Fruit fly (Drosophila melanogaster): ENCODE results near the gene CG10802.
A peak's percentile ranks its signal among the peaks of the same experiment; 100 is the strongest.

CG10802 gene

dm6 chrX:3482119-3483014, at the start of gene CG10802, which contains the start of gene CG10804:
Gene CG10802 (plus strand): TSS chrX:3482965.
Gene CG10804 (minus strand): TSS chrX:3482322.
- peak in 1 of 2 experiments; percentile 85 for TF ChIP-seq foxo (GFP tag; optimal IDR thresholded peaks at IDR 0.05)
- TF ChIP-seq jim (GFP tag; optimal IDR thresholded peaks at IDR 0.05): no peak
- TF ChIP-seq usp (GFP tag; optimal IDR thresholded peaks at IDR 0.05): no peak
- no peak for TF ChIP-seq Mio (GFP tag; optimal IDR thresholded peaks at IDR 0.05)
- TF ChIP-seq h (GFP tag; optimal IDR thresholded peaks at IDR 0.05): peak; percentile 84
- TF ChIP-seq pan (optimal IDR thresholded peaks at IDR 0.05): no peak
- TF ChIP-seq CG32264 (GFP tag; optimal IDR thresholded peaks at IDR 0.05): no peak
- peak; percentile 83 for TF ChIP-seq rgr (GFP tag; optimal IDR thresholded peaks at IDR 0.05)
- TF ChIP-seq Rel (GFP tag; optimal IDR thresholded peaks at IDR 0.05): no peak
- no peak for TF ChIP-seq Rel (tag; optimal IDR thresholded peaks at IDR 0.05)
- TF ChIP-seq Myc (optimal IDR thresholded peaks at IDR 0.05): peak; percentile 43
- peak; percentile 59 for TF ChIP-seq psq (GFP tag; optimal IDR thresholded peaks at IDR 0.05)
- no peak for TF ChIP-seq br (GFP tag; optimal IDR thresholded peaks at IDR 0.05)
- TF ChIP-seq sage (GFP tag; optimal IDR thresholded peaks at IDR 0.05): no peak
- no peak for TF ChIP-seq Vsx2 (GFP tag; optimal IDR thresholded peaks at IDR 0.05; ENCODE audit: partially characterized antibody)
- TF ChIP-seq dl (GFP tag; optimal IDR thresholded peaks at IDR 0.05; ENCODE audit: insufficient read depth in 1 of 2, partially characterized antibody in 2 of 2): no peak
- peak; percentile 54 for TF ChIP-seq Sp1 (GFP tag; optimal IDR thresholded peaks at IDR 0.05)
- TF ChIP-seq ey (GFP tag; optimal IDR thresholded peaks at IDR 0.05): peak; percentile 81
- TF ChIP-seq CG9705 (GFP tag; optimal IDR thresholded peaks at IDR 0.05): peak; percentile 27
- peak; percentile 82 for TF ChIP-seq Jra (GFP tag; optimal IDR thresholded peaks at IDR 0.05)
- peak; percentile 48 for TF ChIP-seq Hr83 (GFP tag; optimal IDR thresholded peaks at IDR 0.05; ENCODE audit: poor library complexity, severe bottlenecking)
- TF ChIP-seq GATAd (GFP tag; optimal IDR thresholded peaks at IDR 0.05): peak; percentile 44
- TF ChIP-seq sv (GFP tag; optimal IDR thresholded peaks at IDR 0.05): peak; percentile 78
- TF ChIP-seq brk (GFP tag; optimal IDR thresholded peaks at IDR 0.05): peak; percentile 41
- TF ChIP-seq dmrt93B (GFP tag; optimal IDR thresholded peaks at IDR 0.05): no peak
- no peak for TF ChIP-seq Hr78 (GFP tag; optimal IDR thresholded peaks at IDR 0.05)
- TF ChIP-seq N (GFP tag; optimal IDR thresholded peaks at IDR 0.05): no peak
- no peak for TF ChIP-seq Dfd (GFP tag; optimal IDR thresholded peaks at IDR 0.05)
- TF ChIP-seq Hnf4 (GFP tag; optimal IDR thresholded peaks at IDR 0.05): peak; percentile 89
- peak; percentile 71 for TF ChIP-seq dsf (GFP tag; optimal IDR thresholded peaks at IDR 0.05; ENCODE audit: borderline replicate concordance)
- no peak for TF ChIP-seq Abd-B (GFP tag; optimal IDR thresholded peaks at IDR 0.05)
- TF ChIP-seq tai (GFP tag; optimal IDR thresholded peaks at IDR 0.05): peak; percentile 93
- TF ChIP-seq lola (GFP tag; optimal IDR thresholded peaks at IDR 0.05): no peak
- TF ChIP-seq CrebA (GFP tag; optimal IDR thresholded peaks at IDR 0.05; ENCODE audit: borderline replicate concordance): no peak
- peak; percentile 71 for TF ChIP-seq fru (GFP tag; optimal IDR thresholded peaks at IDR 0.05)
- peak; percentile 79 for TF ChIP-seq HLH106 (tag; optimal IDR thresholded peaks at IDR 0.05)
- TF ChIP-seq OdsH (GFP tag; optimal IDR thresholded peaks at IDR 0.05): peak; percentile 59
- peak; percentile 83 for TF ChIP-seq woc (GFP tag; optimal IDR thresholded peaks at IDR 0.05)
- no peak for TF ChIP-seq Dif (GFP tag; optimal IDR thresholded peaks at IDR 0.05; ENCODE audit: partially characterized antibody)

DNA sequence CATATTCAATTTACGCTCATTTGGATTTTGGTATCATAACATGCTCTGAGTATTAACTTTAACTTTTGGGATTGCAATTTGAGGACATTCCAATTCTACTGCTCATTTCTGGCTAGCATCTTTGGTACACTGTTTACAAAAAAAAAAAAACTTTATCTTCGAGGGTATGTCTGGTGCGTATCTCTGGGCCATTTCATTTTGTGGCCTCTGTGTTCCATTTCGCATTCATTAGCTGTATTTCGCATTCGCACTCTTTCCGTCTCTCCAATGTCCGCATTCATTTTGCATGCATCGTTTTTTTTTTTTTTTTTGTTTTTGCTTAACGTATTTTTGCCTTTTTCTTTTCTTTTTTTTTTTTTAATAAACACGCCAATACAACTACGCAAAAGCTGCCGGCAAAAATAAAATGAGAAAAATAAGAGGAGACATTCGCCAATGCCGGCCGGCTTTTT, 49.1 kb upstream of the CG10802 start:
- TF ChIP-seq CG9705 (GFP tag; optimal IDR thresholded peaks at IDR 0.05): peak; percentile 78
- peak; percentile 82 for TF ChIP-seq pan (optimal IDR thresholded peaks at IDR 0.05)
- TF ChIP-seq Vsx2 (GFP tag; optimal IDR thresholded peaks at IDR 0.05; ENCODE audit: partially characterized antibody): no peak
- peak; percentile 82 for TF ChIP-seq Sp1 (GFP tag; optimal IDR thresholded peaks at IDR 0.05)
- no peak for TF ChIP-seq Abd-B (GFP tag; optimal IDR thresholded peaks at IDR 0.05)
- TF ChIP-seq br (GFP tag; optimal IDR thresholded peaks at IDR 0.05): peak; percentile 89
- no peak for TF ChIP-seq lola (GFP tag; optimal IDR thresholded peaks at IDR 0.05)
- TF ChIP-seq CrebA (GFP tag; optimal IDR thresholded peaks at IDR 0.05; ENCODE audit: borderline replicate concordance): peak; percentile 90
- no peak for TF ChIP-seq dsf (GFP tag; optimal IDR thresholded peaks at IDR 0.05; ENCODE audit: borderline replicate concordance)
- TF ChIP-seq Hnf4 (GFP tag; optimal IDR thresholded peaks at IDR 0.05): peak; percentile 86
- peak; percentile 85 for TF ChIP-seq CG32264 (GFP tag; optimal IDR thresholded peaks at IDR 0.05)
- no peak for TF ChIP-seq jim (GFP tag; optimal IDR thresholded peaks at IDR 0.05)
- no peak for TF ChIP-seq sv (GFP tag; optimal IDR thresholded peaks at IDR 0.05)
- peak; percentile 53 for TF ChIP-seq Jra (GFP tag; optimal IDR thresholded peaks at IDR 0.05)
- TF ChIP-seq dl (GFP tag; optimal IDR thresholded peaks at IDR 0.05; ENCODE audit: insufficient read depth in 1 of 2, partially characterized antibody in 2 of 2): no peak
- TF ChIP-seq Myc (optimal IDR thresholded peaks at IDR 0.05): no peak
- peak; percentile 94 for TF ChIP-seq ey (GFP tag; optimal IDR thresholded peaks at IDR 0.05)
- peak; percentile 52 for TF ChIP-seq brk (GFP tag; optimal IDR thresholded peaks at IDR 0.05)
- TF ChIP-seq h (GFP tag; optimal IDR thresholded peaks at IDR 0.05): peak; percentile 43
- TF ChIP-seq woc (GFP tag; optimal IDR thresholded peaks at IDR 0.05): peak; percentile 98
- no peak for TF ChIP-seq Dif (GFP tag; optimal IDR thresholded peaks at IDR 0.05; ENCODE audit: partially characterized antibody)
- no peak for TF ChIP-seq Hr83 (GFP tag; optimal IDR thresholded peaks at IDR 0.05; ENCODE audit: poor library complexity, severe bottlenecking)
- no peak for TF ChIP-seq usp (GFP tag; optimal IDR thresholded peaks at IDR 0.05)
- TF ChIP-seq Rel (GFP tag; optimal IDR thresholded peaks at IDR 0.05): peak; percentile 84
- peak; percentile 40 for TF ChIP-seq Rel (tag; optimal IDR thresholded peaks at IDR 0.05)
- no peak for TF ChIP-seq Mio (GFP tag; optimal IDR thresholded peaks at IDR 0.05)
- peak; percentile 86 for TF ChIP-seq sage (GFP tag; optimal IDR thresholded peaks at IDR 0.05)
- peak; percentile 94 for TF ChIP-seq dmrt93B (GFP tag; optimal IDR thresholded peaks at IDR 0.05)
- TF ChIP-seq Dfd (GFP tag; optimal IDR thresholded peaks at IDR 0.05): no peak
- no peak for TF ChIP-seq Hr78 (GFP tag; optimal IDR thresholded peaks at IDR 0.05)
- peak; percentile 9 for TF ChIP-seq GATAd (GFP tag; optimal IDR thresholded peaks at IDR 0.05)
- no peak for TF ChIP-seq HLH106 (tag; optimal IDR thresholded peaks at IDR 0.05)
- peak; percentile 97 for TF ChIP-seq fru (GFP tag; optimal IDR thresholded peaks at IDR 0.05)
- TF ChIP-seq psq (GFP tag; optimal IDR thresholded peaks at IDR 0.05): peak; percentile 89
- peak; percentile 85 for TF ChIP-seq OdsH (GFP tag; optimal IDR thresholded peaks at IDR 0.05)
- peak; percentile 87 for TF ChIP-seq rgr (GFP tag; optimal IDR thresholded peaks at IDR 0.05)
- TF ChIP-seq tai (GFP tag; optimal IDR thresholded peaks at IDR 0.05): peak; percentile 65
- peak; percentile 62 to 96 for TF ChIP-seq foxo (GFP tag; optimal IDR thresholded peaks at IDR 0.05)
- no peak for TF ChIP-seq N (GFP tag; optimal IDR thresholded peaks at IDR 0.05)
